Worm (Caenorhabditis elegans) whole organism, late embryonic: ENCODE measurements around the gene Y43F8B.13.

ENCODE experiments used
- C38D4.7 ChIP-seq: fragments of 200-800 bp; sonication (Bioruptor generic); optimal IDR thresholded peaks from 2 replicates; lab custom pipeline; 2018; ENCODE audit warnings: mild to moderate bottlenecking, missing genetic modification characterization, moderate library complexity, missing compliant biosample characterization
- F13H6.1 ChIP-seq: sonication (generic microtip); optimal IDR thresholded peaks from 2 replicates; lab custom pipeline; 2016; ENCODE audit warnings: missing genetic modification characterization, missing compliant biosample characterization
- K02D7.2 ChIP-seq: sonication (generic microtip); optimal IDR thresholded peaks from 2 replicates; lab custom pipeline; 2017; ENCODE audit warnings: mild to moderate bottlenecking, missing genetic modification characterization, missing compliant biosample characterization
- K09A11.1 ChIP-seq: sonication (generic microtip); optimal IDR thresholded peaks from 2 replicates; lab custom pipeline; 2017; ENCODE audit warnings: antibody characterized with exemption, mild to moderate bottlenecking, missing genetic modification characterization, missing compliant biosample characterization; ENCODE audit not compliant: insufficient read depth
- Y22D7AL.16 ChIP-seq: sonication (generic microtip); optimal IDR thresholded peaks from 2 replicates; lab custom pipeline; 2016; ENCODE audit warnings: missing genetic modification characterization, missing compliant biosample characterization
- ahr-1 ChIP-seq: sonication (generic microtip); optimal IDR thresholded peaks from 2 replicates; lab custom pipeline; 2016; ENCODE audit warnings: missing genetic modification characterization, missing compliant biosample characterization
- ama-1 ChIP-seq: fragments of 150-350 bp; optimal IDR thresholded peaks from 2 replicates; lab custom pipeline; 2014
- ceh-14 ChIP-seq: sonication (generic microtip); optimal IDR thresholded peaks from 2 replicates; lab custom pipeline; 2016; ENCODE audit warnings: missing genotype, missing genetic modification characterization, missing compliant biosample characterization
- ceh-18 ChIP-seq: sonication (generic microtip); optimal IDR thresholded peaks from 2 replicates; lab custom pipeline; 2016; ENCODE audit warnings: missing genetic modification characterization, missing compliant biosample characterization
- ceh-19 ChIP-seq: fragments of 200-800 bp; sonication (Bioruptor generic); optimal IDR thresholded peaks from 2 replicates; lab custom pipeline; 2018; ENCODE audit warnings: mild to moderate bottlenecking, missing genetic modification characterization, missing compliant biosample characterization
- ceh-2 ChIP-seq: sonication (generic microtip); optimal IDR thresholded peaks from 2 replicates; lab custom pipeline; 2016; ENCODE audit warnings: missing genotype, missing genetic modification characterization, missing compliant biosample characterization
- ceh-22 ChIP-seq: sonication (generic microtip); optimal IDR thresholded peaks from 2 replicates; lab custom pipeline; 2017; ENCODE audit warnings: missing biosample characterization, missing genetic modification characterization
- ceh-24 ChIP-seq: sonication (generic microtip); optimal IDR thresholded peaks from 2 replicates; lab custom pipeline; 2016; ENCODE audit warnings: mild to moderate bottlenecking, missing genetic modification characterization, missing compliant biosample characterization
- ceh-30 ChIP-seq: fragments of 150-350 bp; optimal IDR thresholded peaks from 2 replicates; lab custom pipeline; 2014; ENCODE audit warnings: missing biosample characterization, missing genetic modification characterization
- ceh-31 ChIP-seq: sonication (generic microtip); optimal IDR thresholded peaks from 2 replicates; lab custom pipeline; 2016; ENCODE audit warnings: missing genetic modification characterization, missing compliant biosample characterization
- ceh-45 ChIP-seq: fragments of 200-800 bp; sonication (Bioruptor generic); IDR thresholded peaks from 2 replicates; pipeline ENCODE4 v1.3.6; 2022; ENCODE audit warnings: missing genetic modification reagents, missing genetic modification characterization, missing compliant biosample characterization
- ceh-6 ChIP-seq: fragments of 200-800 bp; sonication (Bioruptor generic); optimal IDR thresholded peaks from 2 replicates; lab custom pipeline; 2018; ENCODE audit warnings: mild to moderate bottlenecking, missing genetic modification characterization, missing compliant biosample characterization
- che-1 ChIP-seq: sonication (generic microtip); optimal IDR thresholded peaks from 2 replicates; lab custom pipeline; 2016; ENCODE audit warnings: mild to moderate bottlenecking, missing genetic modification characterization, missing compliant biosample characterization
- dmd-4 ChIP-seq: sonication (generic microtip); optimal IDR thresholded peaks from 2 replicates; lab custom pipeline; 2016; ENCODE audit warnings: borderline replicate concordance, missing genetic modification characterization, missing compliant biosample characterization
- dve-1 ChIP-seq: sonication (generic microtip); optimal IDR thresholded peaks from 2 replicates; lab custom pipeline; 2017; ENCODE audit warnings: antibody characterized with exemption, mild to moderate bottlenecking, missing genetic modification characterization, missing compliant biosample characterization
- elt-4 ChIP-seq: sonication (generic microtip); optimal IDR thresholded peaks from 2 replicates; lab custom pipeline; 2016; ENCODE audit warnings: missing genetic modification characterization, missing compliant biosample characterization
- ets-4 ChIP-seq: sonication (generic microtip); optimal IDR thresholded peaks from 2 replicates; lab custom pipeline; 2016; ENCODE audit warnings: missing genetic modification characterization, missing compliant biosample characterization
- fkh-10 ChIP-seq: fragments of 150-350 bp; optimal IDR thresholded peaks from 2 replicates; lab custom pipeline; 2014; ENCODE audit warnings: missing biosample characterization, missing genetic modification reagents, missing genetic modification characterization
- fkh-6 ChIP-seq: sonication (generic microtip); optimal IDR thresholded peaks from 2 replicates; lab custom pipeline; 2016; ENCODE audit warnings: missing genetic modification characterization, missing compliant biosample characterization
- gmeb-2 ChIP-seq: sonication (generic microtip); optimal IDR thresholded peaks from 2 replicates; lab custom pipeline; 2016; ENCODE audit warnings: missing genetic modification characterization, inconsistent platforms, missing compliant biosample characterization
- hlh-15 ChIP-seq: sonication (generic microtip); optimal IDR thresholded peaks from 2 replicates; lab custom pipeline; 2016; ENCODE audit warnings: missing genetic modification characterization, missing compliant biosample characterization
- hlh-30 ChIP-seq: sonication (generic microtip); optimal IDR thresholded peaks from 2 replicates; lab custom pipeline; 2017; ENCODE audit warnings: antibody characterized with exemption, missing genetic modification characterization, missing compliant biosample characterization; ENCODE audit not compliant: insufficient read depth
- hlh-8 ChIP-seq: sonication (generic microtip); optimal IDR thresholded peaks from 2 replicates; lab custom pipeline; 2016; ENCODE audit warnings: missing genotype, missing genetic modification characterization, missing compliant biosample characterization
- lim-6 ChIP-seq: sonication (generic microtip); optimal IDR thresholded peaks from 2 replicates; lab custom pipeline; 2016; ENCODE audit warnings: missing genetic modification characterization, missing compliant biosample characterization
- nhr-11 ChIP-seq: fragments of 150-350 bp; optimal IDR thresholded peaks from 2 replicates; lab custom pipeline; 2014; ENCODE audit warnings: missing biosample characterization, missing genetic modification characterization
- nhr-232 ChIP-seq: sonication (generic microtip); optimal IDR thresholded peaks from 2 replicates; lab custom pipeline; 2016; ENCODE audit warnings: missing genetic modification characterization, missing compliant biosample characterization
- odd-2 ChIP-seq: sonication (generic microtip); optimal IDR thresholded peaks from 2 replicates; lab custom pipeline; 2017; ENCODE audit warnings: antibody characterized with exemption, mild to moderate bottlenecking, missing genetic modification characterization, missing compliant biosample characterization
- pat-9 ChIP-seq: fragments of 200-800 bp; sonication (Bioruptor generic); optimal IDR thresholded peaks from 2 replicates; lab custom pipeline; 2018; ENCODE audit warnings: mild to moderate bottlenecking, missing genetic modification characterization, moderate library complexity, missing compliant biosample characterization
- pax-1 ChIP-seq: fragments of 150-350 bp; optimal IDR thresholded peaks from 2 replicates; lab custom pipeline; 2014; ENCODE audit warnings: missing biosample characterization, missing genetic modification characterization
- pqm-1 ChIP-seq: sonication (generic microtip); optimal IDR thresholded peaks from 2 replicates; lab custom pipeline; 2016; ENCODE audit warnings: missing genetic modification characterization, missing compliant biosample characterization
- pros-1 ChIP-seq: fragments of 150-350 bp; optimal IDR thresholded peaks from 2 replicates; lab custom pipeline; 2014; ENCODE audit warnings: missing biosample characterization, missing genetic modification reagents, missing genetic modification characterization
- sdc-2 ChIP-seq: sonication (generic microtip); optimal IDR thresholded peaks from 2 replicates; lab custom pipeline; 2016; ENCODE audit warnings: missing genotype, missing genetic modification characterization, missing compliant biosample characterization
- sox-2 ChIP-seq: fragments of 200-800 bp; sonication (Bioruptor generic); IDR thresholded peaks from 2 replicates; pipeline ENCODE4 v1.3.6; 2022; ENCODE audit warnings: missing genetic modification reagents, missing genetic modification characterization, missing compliant biosample characterization
- syd-9 ChIP-seq: sonication (generic microtip); optimal IDR thresholded peaks from 2 replicates; lab custom pipeline; 2016; ENCODE audit warnings: mild to moderate bottlenecking, missing genetic modification characterization, moderate library complexity, missing compliant biosample characterization
- tbx-7 ChIP-seq: sonication (generic microtip); optimal IDR thresholded peaks from 2 replicates; lab custom pipeline; 2016; ENCODE audit warnings: missing genotype, missing genetic modification characterization, missing compliant biosample characterization
- unc-3 ChIP-seq, 2 experiments: fragments of 200-800 bp in 1 of 2; sonication (Bioruptor generic) in 1 of 2; sonication (generic microtip) in 1 of 2; conservative IDR thresholded peaks in 1 of 2; optimal IDR thresholded peaks in 1 of 2; 2 replicates each; pipeline versions ENCODE4 v1.3.6 to Lab custom; 2016 to 2022; ENCODE audit warnings: missing compliant biosample characterization in 2 of 2, missing genetic modification characterization in 2 of 2, missing genetic modification reagents in 1 of 2

The Y43F8B.13 gene

DNA sequence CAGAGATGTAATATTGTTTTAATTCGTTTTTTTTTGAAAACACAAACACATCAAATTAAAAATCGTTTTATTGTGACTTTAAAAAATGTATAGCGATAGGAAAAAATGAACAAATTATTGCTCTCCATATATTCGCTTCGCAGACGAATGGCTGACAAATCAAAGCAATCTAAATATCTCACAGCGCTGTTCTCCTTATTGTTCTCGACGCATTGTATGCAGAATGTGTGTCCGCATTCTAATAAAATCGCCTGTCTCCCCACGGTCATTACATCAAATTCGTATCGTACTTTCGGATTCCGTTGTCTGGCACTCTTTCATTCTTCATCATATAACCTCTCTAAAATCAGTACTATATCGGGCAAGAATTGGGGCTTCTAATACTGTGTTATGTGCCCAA is 22.1 kb downstream of the Y43F8B.13 start, which contains the start of gene Y43F8B.9:
Gene Y43F8B.9, plus strand, starts transcription at position 301 of the 400 bp plus-strand sequence.
- TF ChIP-seq ceh-30, result no peak
- TF ChIP-seq dve-1 (tag; lab: Kevin White, UChicago), result no peak
- no peak for TF ChIP-seq ceh-2 (tag; lab: Kevin White, UChicago)
- TF ChIP-seq ceh-24, result no peak
- TF ChIP-seq pros-1, result no peak

DNA sequence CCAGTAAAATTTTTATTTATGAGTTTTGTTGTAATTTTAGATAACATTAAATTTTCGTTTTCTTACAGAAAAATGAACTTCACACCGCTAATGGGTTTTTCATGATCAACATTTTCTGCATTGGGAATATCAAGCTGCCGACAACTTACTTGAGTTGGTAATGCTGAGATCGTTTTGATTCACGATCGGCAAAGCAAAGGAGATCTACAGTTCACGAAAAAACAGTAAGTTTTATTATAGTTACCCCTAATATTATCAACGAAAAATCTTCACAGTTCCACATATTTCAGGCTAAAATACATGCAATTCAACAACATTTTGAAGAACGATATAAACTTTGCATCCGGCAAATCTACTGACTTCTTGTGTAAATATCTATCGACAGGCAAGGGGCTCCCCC is 26.8 kb downstream of the Y43F8B.13 start, which contains the start of gene Y43F8B.22:
Gene Y43F8B.22, plus strand, starts transcription at position 301 of the 400 bp plus-strand sequence.
- TF ChIP-seq ahr-1 (tag; lab: Kevin White, UChicago) (no peak), hlh-8 (tag; lab: Kevin White, UChicago) (no peak), ceh-22 (tag; lab: Kevin White, UChicago) (no peak), fkh-10 (GFP tag; lab: Kevin White, UChicago) (no peak), ceh-19 (GFP tag; lab: Kevin White, UChicago) (no peak), unc-3 (GFP tag; conservative IDR thresholded peaks at IDR 0.05; lab: Robert Waterston, UW) (no peak), unc-3 (tag; optimal IDR thresholded peaks at IDR 0.05; lab: Kevin White, UChicago) (no peak), K09A11.1 (no peak), ets-4 (tag; lab: Kevin White, UChicago) (no peak)

DNA sequence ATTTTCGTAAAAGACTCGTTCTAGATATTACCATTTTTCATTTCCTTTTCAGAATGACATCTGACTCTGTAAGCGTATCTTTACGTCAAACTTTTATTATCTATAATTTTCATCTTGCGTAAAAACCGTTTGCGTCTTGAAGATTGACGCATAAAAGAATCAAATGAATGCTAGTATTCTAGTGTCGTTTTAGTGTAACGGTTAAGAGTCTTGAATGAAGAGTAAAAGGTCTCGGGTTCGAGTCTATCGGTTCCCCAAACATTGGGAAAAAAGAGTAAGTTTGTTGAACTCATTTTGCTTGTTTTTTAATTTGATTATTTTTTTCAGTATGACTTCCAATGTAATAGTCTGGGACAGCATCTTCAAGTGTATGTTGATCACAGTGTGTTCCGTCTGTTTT is 28.8 kb downstream of the Y43F8B.13 start, which contains the start of gene Y43F8B.17:
Gene Y43F8B.17, plus strand, starts transcription at position 215 of the 400 bp plus-strand sequence.
- no peak for TF ChIP-seq unc-3 (GFP tag; conservative IDR thresholded peaks at IDR 0.05; lab: Robert Waterston, UW)
- no peak for TF ChIP-seq unc-3 (tag; optimal IDR thresholded peaks at IDR 0.05; lab: Kevin White, UChicago)
- no peak for TF ChIP-seq hlh-15 (tag; lab: Kevin White, UChicago)
- TF ChIP-seq ceh-31 (tag; lab: Kevin White, UChicago), result no peak
- TF ChIP-seq fkh-6, result no peak
- TF ChIP-seq ceh-18 (tag; lab: Kevin White, UChicago), result no peak
- no peak for TF ChIP-seq nhr-232 (tag; lab: Kevin White, UChicago)
- no peak for TF ChIP-seq C38D4.7 (GFP tag; lab: Kevin White, UChicago)
- no peak for TF ChIP-seq sdc-2 (tag; lab: Kevin White, UChicago)
- TF ChIP-seq F13H6.1, result no peak
- no peak for TF ChIP-seq pax-1 (tag; lab: Kevin White, UChicago)
- no peak for TF ChIP-seq Y22D7AL.16 (tag; lab: Kevin White, UChicago)
- no peak for TF ChIP-seq pqm-1 (tag; lab: Kevin White, UChicago)
- no peak for TF ChIP-seq pat-9 (tag; lab: Kevin White, UChicago)
- TF ChIP-seq lim-6 (tag; lab: Kevin White, UChicago), result no peak
- no peak for TF ChIP-seq che-1 (tag; lab: Kevin White, UChicago)
- TF ChIP-seq odd-2 (tag; lab: Kevin White, UChicago), result no peak
- no peak for TF ChIP-seq ceh-14
- TF ChIP-seq tbx-7 (tag; lab: Kevin White, UChicago), result no peak
- TF ChIP-seq pros-1, result no peak

DNA sequence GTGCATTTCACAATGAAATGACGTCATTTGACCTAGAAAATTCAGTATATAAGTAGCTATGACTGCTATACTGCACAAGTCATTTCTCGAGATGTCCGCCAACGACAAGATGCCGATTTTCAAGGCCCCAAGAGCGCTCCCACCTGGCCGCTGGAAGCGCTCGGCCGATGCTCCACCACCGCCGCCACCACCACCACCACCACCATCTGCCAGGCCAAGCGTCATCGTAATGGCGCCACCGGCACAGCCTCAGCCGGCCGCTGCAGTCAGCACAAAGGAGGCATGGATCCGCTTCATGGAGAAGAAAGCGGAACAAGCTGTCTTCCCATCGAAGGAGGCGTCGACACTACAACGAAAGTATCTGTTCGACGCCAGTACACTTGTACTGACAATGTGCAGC is 29.5 kb downstream of the Y43F8B.13 start, which contains the start of gene Y43F8B.28:
Gene Y43F8B.28, plus strand, starts transcription at position 59 of the 400 bp plus-strand sequence.
- TF ChIP-seq F13H6.1, result no peak
- TF ChIP-seq unc-3 (GFP tag; conservative IDR thresholded peaks at IDR 0.05; lab: Robert Waterston, UW), result no peak
- no peak for TF ChIP-seq unc-3 (tag; optimal IDR thresholded peaks at IDR 0.05; lab: Kevin White, UChicago)
- no peak for TF ChIP-seq gmeb-2 (tag; lab: Kevin White, UChicago)
- no peak for TF ChIP-seq dmd-4 (tag; lab: Kevin White, UChicago)
- TF ChIP-seq elt-4, result no peak
- no peak for TF ChIP-seq fkh-6
- TF ChIP-seq ceh-14, result no peak
- no peak for TF ChIP-seq sox-2 (GFP tag; lab: Robert Waterston, UW)
- TF ChIP-seq K09A11.1, result no peak
- no peak for TF ChIP-seq syd-9 (tag; lab: Kevin White, UChicago)
- TF ChIP-seq ceh-6 (GFP tag; lab: Kevin White, UChicago), result no peak
- TF ChIP-seq Y22D7AL.16 (tag; lab: Kevin White, UChicago), result no peak
- TF ChIP-seq ama-1, result no peak
- no peak for TF ChIP-seq ceh-31 (tag; lab: Kevin White, UChicago)
- TF ChIP-seq nhr-11 (tag; lab: Kevin White, UChicago), result no peak
- no peak for TF ChIP-seq hlh-30
- TF ChIP-seq ceh-45 (GFP tag; lab: Robert Waterston, UW), result no peak
- TF ChIP-seq ceh-30, result no peak
- TF ChIP-seq K02D7.2 (tag; lab: Kevin White, UChicago), result no peak
- TF ChIP-seq ceh-18 (tag; lab: Kevin White, UChicago), result no peak
